Worm (Caenorhabditis elegans) whole organism, L4 larva: ENCODE measurements around the gene F49F1.18.

Experiments used
- R02D3.7 ChIP-seq: fragments of 150-350 bp; sonication (generic microtip); optimal IDR thresholded peaks from 3 replicates; lab custom pipeline; 2014; ENCODE audit warnings: missing biosample characterization, missing genetic modification characterization
- ama-1 ChIP-seq: fragments of 150-350 bp; optimal IDR thresholded peaks from 2 replicates; lab custom pipeline; 2014; ENCODE audit warnings: inconsistent platforms, mixed read lengths
- mxl-3 ChIP-seq: fragments of 200-800 bp; sonication (Bioruptor generic); optimal IDR thresholded peaks from 2 replicates; lab custom pipeline; 2018; ENCODE audit warnings: mild to moderate bottlenecking, missing genetic modification characterization, missing compliant biosample characterization
- nhr-77 ChIP-seq: fragments of 150-350 bp; optimal IDR thresholded peaks from 2 replicates; lab custom pipeline; 2014; ENCODE audit warnings: missing biosample characterization, missing genetic modification characterization
- set-16 ChIP-seq: fragments of 200-800 bp; sonication (Bioruptor generic); IDR thresholded peaks from 2 replicates; pipeline ENCODE4 v1.3.6; 2022; ENCODE audit warnings: missing genetic modification reagents, missing genetic modification characterization, missing compliant biosample characterization
- skn-1 ChIP-seq: fragments of 150-350 bp; optimal IDR thresholded peaks from 2 replicates; lab custom pipeline; 2014; ENCODE audit warnings: missing biosample characterization, missing genetic modification characterization
- unc-130 ChIP-seq: sonication (generic microtip); optimal IDR thresholded peaks from 2 replicates; lab custom pipeline; 2016; ENCODE audit warnings: missing genetic modification reagents, missing genetic modification characterization, missing compliant biosample characterization
- unc-62 ChIP-seq, 3 experiments: fragments of 150-350 bp in 1 of 3; sonication (generic microtip); optimal IDR thresholded peaks in 2 of 3; peaks in 1 of 3; 1 replicate in 1 of 3; 2 replicates in 2 of 3; lab custom pipeline; 2014 to 2017; ENCODE audit warnings: missing biosample characterization in 3 of 3, missing genetic modification characterization in 3 of 3, missing genetic modification reagents in 3 of 3, missing genotype in 1 of 3

- no peak for TF ChIP-seq nhr-77 (tag; lab: Kevin White, UChicago)
- no peak for TF ChIP-seq ama-1 (lab: Kevin White, UChicago)
- TF ChIP-seq R02D3.7 (tag; lab: Kevin White, UChicago), result no peak
- no peak for TF ChIP-seq mxl-3 (GFP tag; lab: Kevin White, UChicago)
- TF ChIP-seq set-16 (GFP tag; lab: Robert Waterston, UW), result no peak
- no peak for TF ChIP-seq unc-62 (GFP tag; optimal IDR thresholded peaks at IDR 0.05 in 1 of 2; lab: Kevin White, UChicago)
- no peak for TF ChIP-seq unc-62 (tag; optimal IDR thresholded peaks at IDR 0.05; lab: Kevin White, UChicago)
- no peak for TF ChIP-seq skn-1
- TF ChIP-seq unc-130 (GFP tag; lab: Kevin White, UChicago), result no peak
Observed at ce11 chrIV:4162121-4162520, 22.0 kb upstream of the F49F1.18 start, which contains the start of gene scrm-5.
